Worm (Caenorhabditis elegans): ENCODE results near the gene F21G4.3.

Gene F21G4.3

ce11 chrX:9894844-9895243 is at the start of gene F21G4.3:
Gene F21G4.3, plus strand, starts transcription at chrX:9895144.
- TF ChIP-seq peb-1 (tag; optimal IDR thresholded peaks at IDR 0.05) (no peak), mbf-1 (tag; optimal IDR thresholded peaks at IDR 0.05) (no peak), nhr-129 (tag; optimal IDR thresholded peaks at IDR 0.05) (no peak), lsy-2 (tag; optimal IDR thresholded peaks at IDR 0.05) (no peak), ama-1 (optimal IDR thresholded peaks at IDR 0.05) (no peak), gmeb-1 (tag; optimal IDR thresholded peaks at IDR 0.05) (no peak), elt-1 (tag; optimal IDR thresholded peaks at IDR 0.05) (no peak), ztf-4 (tag; optimal IDR thresholded peaks at IDR 0.05) (no peak), snpc-4 (tag; optimal IDR thresholded peaks at IDR 0.05) (no peak), zag-1 (tag; optimal IDR thresholded peaks at IDR 0.05) (no peak), mab-5 (tag; optimal IDR thresholded peaks at IDR 0.05) (no peak), unc-62 (GFP tag; optimal IDR thresholded peaks at IDR 0.05) (no peak), lin-39 (tag; optimal IDR thresholded peaks at IDR 0.05) (no peak), nhr-23 (tag; optimal IDR thresholded peaks at IDR 0.05) (no peak), sma-9 (GFP tag; optimal IDR thresholded peaks at IDR 0.05) (no peak), sma-9 (tag; optimal IDR thresholded peaks at IDR 0.05) (no peak), ceh-16 (tag; optimal IDR thresholded peaks at IDR 0.05) (no peak)

- TF ChIP-seq snpc-4 (tag; optimal IDR thresholded peaks at IDR 0.05) (no peak), nhr-25 (tag; optimal IDR thresholded peaks at IDR 0.05) (no peak), lsy-2 (tag; optimal IDR thresholded peaks at IDR 0.05) (peak in 1 of 2 experiments; percentile 33), ztf-1 (GFP tag; conservative IDR thresholded peaks at IDR 0.05) (no peak), alr-1 (tag; optimal IDR thresholded peaks at IDR 0.05) (no peak)
Observed at ce11 chrX:9845916-9846315, 49.0 kb upstream of the F21G4.3 start.

ce11 chrX:9846975-9847374 is 48.0 kb upstream of the F21G4.3 start, which contains the start of gene vab-15:
Gene vab-15, plus strand, starts transcription at chrX:9847275.
- TF ChIP-seq egl-27 (tag; optimal IDR thresholded peaks at IDR 0.05), result no peak
- no peak for TF ChIP-seq lin-11 (tag; optimal IDR thresholded peaks at IDR 0.05)
- TF ChIP-seq ZK546.5 (tag; optimal IDR thresholded peaks at IDR 0.05), result no peak
- no peak for TF ChIP-seq gmeb-1 (tag; optimal IDR thresholded peaks at IDR 0.05)
- no peak for TF ChIP-seq nhr-11 (tag; optimal IDR thresholded peaks at IDR 0.05)
- TF ChIP-seq R02D3.7 (tag; optimal IDR thresholded peaks at IDR 0.05), result no peak
- TF ChIP-seq ama-1 (optimal IDR thresholded peaks at IDR 0.05), result no peak
- TF ChIP-seq nhr-237 (tag; optimal IDR thresholded peaks at IDR 0.05), result no peak
- TF ChIP-seq dmd-4 (tag; optimal IDR thresholded peaks at IDR 0.05), result no peak
- no peak for TF ChIP-seq mbf-1 (tag; optimal IDR thresholded peaks at IDR 0.05)
- no peak for TF ChIP-seq sma-3 (GFP tag; optimal IDR thresholded peaks at IDR 0.05)
- no peak for TF ChIP-seq aly-2 (tag; optimal IDR thresholded peaks at IDR 0.05)
- no peak for TF ChIP-seq elt-1 (tag; optimal IDR thresholded peaks at IDR 0.05)
- TF ChIP-seq mab-5 (tag; optimal IDR thresholded peaks at IDR 0.05), result no peak
- no peak for TF ChIP-seq nhr-25 (tag; optimal IDR thresholded peaks at IDR 0.05)
- TF ChIP-seq nhr-12 (tag; optimal IDR thresholded peaks at IDR 0.05), result no peak
- no peak for TF ChIP-seq F13H6.1 (tag; optimal IDR thresholded peaks at IDR 0.05)
- no peak for TF ChIP-seq crh-2 (tag; optimal IDR thresholded peaks at IDR 0.05)
- TF ChIP-seq ceh-82 (tag; optimal IDR thresholded peaks at IDR 0.05), result no peak
- no peak for TF ChIP-seq blmp-1 (tag; optimal IDR thresholded peaks at IDR 0.05; ENCODE audit: insufficient read depth)

- TF ChIP-seq aly-2 (tag; optimal IDR thresholded peaks at IDR 0.05), result no peak
- TF ChIP-seq peb-1 (tag; optimal IDR thresholded peaks at IDR 0.05), result no peak
- no peak for TF ChIP-seq mdl-1 (tag; optimal IDR thresholded peaks at IDR 0.05)
- no peak for TF ChIP-seq nhr-77 (tag; optimal IDR thresholded peaks at IDR 0.05)
- no peak for TF ChIP-seq ztf-4 (tag; optimal IDR thresholded peaks at IDR 0.05)
- TF ChIP-seq snpc-4 (tag; optimal IDR thresholded peaks at IDR 0.05), result no peak
Observed at ce11 chrX:9848214-9848789, 46.6 kb upstream of the F21G4.3 start.

- TF ChIP-seq fos-1 (tag; optimal IDR thresholded peaks at IDR 0.05), result peak; percentile 90
- TF ChIP-seq crh-2 (tag; optimal IDR thresholded peaks at IDR 0.05), result no peak
Observed at ce11 chrX:9850258-9850657, 44.7 kb upstream of the F21G4.3 start, which contains the start of gene lec-8. Gene lec-8, plus strand, starts transcription at chrX:9850571.

Measured in whole organism, L2 larva.